Worm (Caenorhabditis elegans) whole organism, early embryonic: ENCODE results near the gene skr-16.

ENCODE experiments used
- B0310.2 ChIP-seq: sonication (generic microtip); optimal IDR thresholded peaks from 2 replicates; lab custom pipeline; 2016; ENCODE audit warnings: mild to moderate bottlenecking, missing genetic modification characterization, missing compliant biosample characterization
- F13C5.2 ChIP-seq: sonication (generic microtip); optimal IDR thresholded peaks from 2 replicates; lab custom pipeline; 2017; ENCODE audit warnings: mild to moderate bottlenecking, missing genetic modification characterization, inconsistent platforms, missing compliant biosample characterization
- aly-1 ChIP-seq: sonication (generic microtip); optimal IDR thresholded peaks from 2 replicates; lab custom pipeline; 2016; ENCODE audit warnings: missing genetic modification characterization, missing compliant biosample characterization
- ama-1 ChIP-seq: fragments of 150-350 bp; optimal IDR thresholded peaks from 2 replicates; lab custom pipeline; 2014
- ceh-13 ChIP-seq: fragments of 200-800 bp; sonication (Bioruptor generic); optimal IDR thresholded peaks from 2 replicates; lab custom pipeline; 2018; ENCODE audit warnings: mild to moderate bottlenecking, missing genetic modification characterization, missing compliant biosample characterization
- ceh-36 ChIP-seq: sonication (generic microtip); optimal IDR thresholded peaks from 2 replicates; lab custom pipeline; 2016; ENCODE audit warnings: missing genetic modification characterization, inconsistent platforms, missing compliant biosample characterization
- ets-7 ChIP-seq: sonication (generic microtip); optimal IDR thresholded peaks from 2 replicates; lab custom pipeline; 2016; ENCODE audit warnings: missing genotype, missing genetic modification characterization, missing compliant biosample characterization
- flt-1 ChIP-seq: fragments of 200-800 bp; sonication (Bioruptor generic); IDR thresholded peaks from 2 replicates; pipeline ENCODE4 v1.3.6; 2022; ENCODE audit warnings: missing genetic modification characterization, missing compliant biosample characterization
- hmbx-1 ChIP-seq: sonication (generic microtip); optimal IDR thresholded peaks from 2 replicates; lab custom pipeline; 2016; ENCODE audit warnings: mild to moderate bottlenecking, missing genetic modification characterization, missing compliant biosample characterization
- hmg-4 ChIP-seq: fragments of 200-800 bp; sonication (Bioruptor generic); optimal IDR thresholded peaks from 2 replicates; lab custom pipeline; 2018; ENCODE audit warnings: mild to moderate bottlenecking, missing genetic modification characterization, missing compliant biosample characterization
- hnd-1 ChIP-seq: sonication (generic microtip); optimal IDR thresholded peaks from 2 replicates; lab custom pipeline; 2016; ENCODE audit warnings: missing genetic modification characterization, missing compliant biosample characterization
- pes-1 ChIP-seq: fragments of 200-800 bp; sonication (Bioruptor generic); IDR thresholded peaks from 2 replicates; pipeline ENCODE4 v1.3.6; 2022; ENCODE audit warnings: missing genetic modification reagents, missing genetic modification characterization, missing compliant biosample characterization
- scrt-1 ChIP-seq: fragments of 200-800 bp; sonication (Bioruptor generic); IDR thresholded peaks from 2 replicates; pipeline ENCODE4 v1.3.6; 2022; ENCODE audit warnings: missing genetic modification characterization, missing compliant biosample characterization
- sea-1 ChIP-seq: fragments of 200-800 bp; sonication (Bioruptor generic); conservative IDR thresholded peaks from 2 replicates; pipeline ENCODE4 v1.3.6; 2022; ENCODE audit warnings: missing genetic modification characterization, missing compliant biosample characterization
- tbx-11 ChIP-seq: fragments of 200-800 bp; sonication (Bioruptor generic); IDR thresholded peaks from 2 replicates; pipeline ENCODE4 v1.3.6; 2022; ENCODE audit warnings: missing genetic modification characterization, missing compliant biosample characterization
- tbx-37 ChIP-seq: fragments of 200-800 bp; sonication (Bioruptor generic); conservative IDR thresholded peaks from 2 replicates; pipeline ENCODE4 v1.3.6; 2022; ENCODE audit warnings: missing genetic modification reagents, missing genetic modification characterization, missing compliant biosample characterization
- tra-4 ChIP-seq: sonication (generic microtip); optimal IDR thresholded peaks from 2 replicates; lab custom pipeline; 2017; ENCODE audit warnings: missing genetic modification characterization, missing compliant biosample characterization

Gene skr-16

ce11 chrIV:7147722-7148121, 20.8 kb upstream of the skr-16 start:
- TF ChIP-seq ceh-13 (GFP tag; lab: Kevin White, UChicago) (no peak), ets-7 (no peak), tbx-37 (GFP tag; lab: Robert Waterston, UW) (no peak), scrt-1 (no peak), ama-1 (lab: Kevin White, UChicago) (no peak), tra-4 (tag; lab: Kevin White, UChicago) (no peak), hnd-1 (tag; lab: Kevin White, UChicago) (no peak), tbx-11 (no peak), B0310.2 (no peak), F13C5.2 (no peak), hmg-4 (GFP tag; lab: Kevin White, UChicago) (no peak), ceh-36 (no peak), hmbx-1 (no peak), aly-1 (tag; lab: Kevin White, UChicago) (no peak), sea-1 (GFP tag; lab: Robert Waterston, UW) (no peak), flt-1 (GFP tag; lab: Robert Waterston, UW) (no peak), pes-1 (no peak)

- TF ChIP-seq hmg-4 (GFP tag; lab: Kevin White, UChicago) (peak; percentile 14), ceh-36 (no peak), ets-7 (no peak)
Measured at ce11 chrIV:7149020-7149601, 19.4 kb upstream of the skr-16 start, which contains the start of gene C34D4.4. C34D4.4 (plus strand) TSS chrIV:7149361.

- TF ChIP-seq tra-4 (tag; lab: Kevin White, UChicago) (no peak), tbx-37 (GFP tag; lab: Robert Waterston, UW) (no peak), scrt-1 (no peak), tbx-11 (no peak), hnd-1 (tag; lab: Kevin White, UChicago) (no peak), ceh-13 (GFP tag; lab: Kevin White, UChicago) (no peak), pes-1 (no peak), flt-1 (GFP tag; lab: Robert Waterston, UW) (no peak)
Measured at ce11 chrIV:7152409-7152808, 16.1 kb upstream of the skr-16 start, which contains the start of gene col-113. col-113 (minus strand) TSS chrIV:7152509.

DNA sequence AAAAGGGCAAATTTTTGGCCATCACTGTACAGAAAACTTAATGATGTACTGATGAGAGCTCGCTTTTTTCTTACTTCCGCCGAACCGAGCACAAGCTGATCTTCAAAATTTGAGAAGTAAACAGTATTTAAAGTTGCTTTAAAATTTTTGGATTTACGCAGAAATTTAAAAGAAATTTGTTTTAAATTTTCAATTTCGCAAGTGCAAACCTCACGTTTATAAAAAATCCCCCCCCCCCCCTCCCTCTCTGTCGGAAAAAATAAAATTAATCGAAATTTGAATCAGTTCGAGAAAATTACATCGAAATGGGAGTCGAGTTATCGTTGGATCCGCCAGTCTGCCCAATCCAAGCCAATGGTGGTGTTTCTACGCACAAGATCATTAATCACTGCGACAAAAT, 15.1 kb upstream of the skr-16 start, which contains the start of gene C34D4.3:
Gene C34D4.3 (plus strand): TSS at position 301 of the 400 bp plus-strand sequence.
- TF ChIP-seq aly-1 (tag; lab: Kevin White, UChicago) = no peak
- TF ChIP-seq B0310.2 = no peak
- no peak for TF ChIP-seq tbx-11
- no peak for TF ChIP-seq ceh-13 (GFP tag; lab: Kevin White, UChicago)
- no peak for TF ChIP-seq ets-7

ce11 chrIV:7154356-7154755, 14.2 kb upstream of the skr-16 start, which contains the start of gene C34D4.2:
C34D4.2 (plus strand) TSS chrIV:7154656.
- TF ChIP-seq ama-1 (lab: Kevin White, UChicago) (no peak), F13C5.2 (no peak), tra-4 (tag; lab: Kevin White, UChicago) (no peak), hmbx-1 (no peak), tbx-37 (GFP tag; lab: Robert Waterston, UW) (no peak), ets-7 (no peak), hmg-4 (GFP tag; lab: Kevin White, UChicago) (no peak), aly-1 (tag; lab: Kevin White, UChicago) (no peak), tbx-11 (no peak), ceh-13 (GFP tag; lab: Kevin White, UChicago) (no peak), hnd-1 (tag; lab: Kevin White, UChicago) (no peak)

ce11 chrIV:7156356-7156755, 12.2 kb upstream of the skr-16 start, which contains the start of gene maph-9:
maph-9 (plus strand) TSS chrIV:7156628.
- TF ChIP-seq tbx-37 (GFP tag; lab: Robert Waterston, UW) (no peak), B0310.2 (no peak), flt-1 (GFP tag; lab: Robert Waterston, UW) (no peak), hmbx-1 (no peak)

ce11 chrIV:7158161-7158560, 10.3 kb upstream of the skr-16 start:
- no peak for TF ChIP-seq B0310.2
- no peak for TF ChIP-seq tbx-37 (GFP tag; lab: Robert Waterston, UW)
- no peak for TF ChIP-seq scrt-1
- TF ChIP-seq hnd-1 (tag; lab: Kevin White, UChicago) = no peak
- TF ChIP-seq ama-1 (lab: Kevin White, UChicago) = no peak
- no peak for TF ChIP-seq aly-1 (tag; lab: Kevin White, UChicago)
- TF ChIP-seq tra-4 (tag; lab: Kevin White, UChicago) = no peak
- no peak for TF ChIP-seq ceh-36
- no peak for TF ChIP-seq ets-7
- no peak for TF ChIP-seq ceh-13 (GFP tag; lab: Kevin White, UChicago)
- no peak for TF ChIP-seq sea-1 (GFP tag; lab: Robert Waterston, UW)

- TF ChIP-seq ceh-36 (no peak), ama-1 (lab: Kevin White, UChicago) (no peak), sea-1 (GFP tag; lab: Robert Waterston, UW) (no peak), aly-1 (tag; lab: Kevin White, UChicago) (no peak), ets-7 (no peak), ceh-13 (GFP tag; lab: Kevin White, UChicago) (no peak), B0310.2 (no peak)
Measured at ce11 chrIV:7159586-7159985, 8.9 kb upstream of the skr-16 start.

DNA sequence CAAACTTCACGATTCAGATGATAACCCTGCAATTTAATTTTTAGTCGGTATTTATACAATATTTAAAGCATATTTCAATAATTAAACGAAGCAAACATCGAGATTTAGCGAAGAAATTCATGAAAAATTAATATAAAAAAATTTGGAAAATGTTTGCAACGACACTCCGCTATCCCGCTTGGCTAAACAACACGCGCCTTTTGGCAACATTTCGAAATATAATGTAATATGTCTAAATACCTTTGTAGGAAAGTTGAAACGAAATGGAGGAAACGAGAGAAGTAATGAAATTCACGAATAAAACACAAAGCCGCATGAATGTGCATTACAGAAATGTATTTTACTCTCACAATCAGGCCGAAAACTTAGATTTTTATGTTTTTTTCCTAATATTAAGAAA, 2.8 kb upstream of the skr-16 start, which contains the start of gene rpc-1:
Gene rpc-1 (minus strand): TSS at position 26 of the 400 bp plus-strand sequence.
- TF ChIP-seq scrt-1 = no peak
- peak; percentile 3 for TF ChIP-seq F13C5.2
